Worm (Caenorhabditis elegans): ENCODE data around the gene slc-25A18.1.

Gene slc-25A18.1

ce11 chrX:14978756-14979155, 25.0 kb downstream of the slc-25A18.1 start (continued):
- TF ChIP-seq attf-6 (GFP tag; IDR thresholded peaks at IDR 0.05) = no peak
- TF ChIP-seq nfyb-1 (GFP tag; IDR thresholded peaks at IDR 0.05) = 0 out of 2 replicates have a peak, but pooled peaks have one; percentile 30
- no peak for TF ChIP-seq cebp-1 (GFP tag; IDR thresholded peaks at IDR 0.05)
- peak; percentile 49 for TF ChIP-seq cebp-1 (tag; optimal IDR thresholded peaks at IDR 0.05)
- peak; percentile 47 for TF ChIP-seq ZK185.1 (tag; optimal IDR thresholded peaks at IDR 0.05; ENCODE audit: poor library complexity, severe bottlenecking)
- no peak for TF ChIP-seq snpc-1.1 (tag; optimal IDR thresholded peaks at IDR 0.05; ENCODE audit: insufficient read depth)
- TF ChIP-seq T26A5.8 (tag; optimal IDR thresholded peaks at IDR 0.05) = no peak
- TF ChIP-seq F23B12.7 (tag; optimal IDR thresholded peaks at IDR 0.05; ENCODE audit: insufficient read depth) = no peak
- no peak for TF ChIP-seq athp-1 (tag; optimal IDR thresholded peaks at IDR 0.05)
- no peak for TF ChIP-seq atf-7 (tag; optimal IDR thresholded peaks at IDR 0.05)
- TF ChIP-seq pha-4 (tag; optimal IDR thresholded peaks at IDR 0.05) = no peak
- TF ChIP-seq nhr-120 (GFP tag; IDR thresholded peaks at IDR 0.05) = no peak
- TF ChIP-seq madf-6 (GFP tag; IDR thresholded peaks at IDR 0.05) = no peak
- no peak for TF ChIP-seq K12H6.12 (tag; optimal IDR thresholded peaks at IDR 0.05)
- TF ChIP-seq snpc-3.4 (tag; optimal IDR thresholded peaks at IDR 0.05) = no peak
- TF ChIP-seq ceh-79 (tag; optimal IDR thresholded peaks at IDR 0.05) = no peak
- no peak for TF ChIP-seq hmg-20 (GFP tag; IDR thresholded peaks at IDR 0.05)
- peak in 1 of 2 experiments; percentile 10 for TF ChIP-seq let-607 (tag; optimal IDR thresholded peaks at IDR 0.05)
- TF ChIP-seq hrde-1 (tag; optimal IDR thresholded peaks at IDR 0.05; ENCODE audit: borderline replicate concordance) = no peak
- TF ChIP-seq mcd-1 (GFP tag; IDR thresholded peaks at IDR 0.05) = no peak
- TF ChIP-seq ztf-6 (GFP tag; IDR thresholded peaks at IDR 0.05) = no peak
- no peak for TF ChIP-seq hlh-26 (GFP tag; conservative IDR thresholded peaks at IDR 0.05)
- TF ChIP-seq zim-3 (tag; optimal IDR thresholded peaks at IDR 0.05) = no peak
- no peak for TF ChIP-seq egrh-3 (GFP tag; IDR thresholded peaks at IDR 0.05)
- TF ChIP-seq dpl-1 (GFP tag; optimal IDR thresholded peaks at IDR 0.05) = no peak
- TF ChIP-seq ceh-40 (GFP tag; IDR thresholded peaks at IDR 0.05) = no peak
- TF ChIP-seq ceh-100 (GFP tag; IDR thresholded peaks at IDR 0.05) = no peak
- TF ChIP-seq D2030.7 (GFP tag; IDR thresholded peaks at IDR 0.05) = no peak
- TF ChIP-seq nhr-80 (tag; optimal IDR thresholded peaks at IDR 0.05) = peak; percentile 39
- peak; percentile 29; the same call in 1 of the 2 replicates for TF ChIP-seq hmg-1.2 (GFP tag; IDR thresholded peaks at IDR 0.05)
- no peak for TF ChIP-seq dpff-1 (tag; optimal IDR thresholded peaks at IDR 0.05)
- no peak for TF ChIP-seq mes-4 (tag; optimal IDR thresholded peaks at IDR 0.05)

- TF ChIP-seq hsf-1 (GFP tag; IDR thresholded peaks at IDR 0.05) = 0 out of 2 replicates have a peak, but pooled peaks have one; percentile 21
- TF ChIP-seq rpc-1 (optimal IDR thresholded peaks at IDR 0.05) = peak; percentile 55
- TF ChIP-seq rpc-1 (tag; optimal IDR thresholded peaks at IDR 0.05) = peak; percentile 81
- TF ChIP-seq lir-1 (GFP tag; conservative IDR thresholded peaks at IDR 0.05) = 0 out of 2 replicates have a peak, but pooled peaks have one; percentile 34
- TF ChIP-seq B0261.1 (tag; optimal IDR thresholded peaks at IDR 0.05) = peak; percentile 62
- TF ChIP-seq pbrm-1 (GFP tag; IDR thresholded peaks at IDR 0.05) = peak; percentile 61
- peak; percentile 15 for TF ChIP-seq snpc-1.3 (tag; optimal IDR thresholded peaks at IDR 0.05; ENCODE audit: insufficient read depth)
- TF ChIP-seq tbp1 (GFP tag; optimal IDR thresholded peaks at IDR 0.05) = peak; percentile 84
- peak; percentile 47 for TF ChIP-seq hrde-1 (tag; optimal IDR thresholded peaks at IDR 0.05; ENCODE audit: borderline replicate concordance)
- TF ChIP-seq gei-17 (GFP tag; optimal IDR thresholded peaks at IDR 0.05) = no peak
- TF ChIP-seq ztf-22 (GFP tag; optimal IDR thresholded peaks at IDR 0.05) = no peak
- 0 out of 2 replicates have a peak, but pooled peaks have one; percentile 44 for TF ChIP-seq lin-26 (GFP tag; IDR thresholded peaks at IDR 0.05)
- TF ChIP-seq D2030.7 (GFP tag; IDR thresholded peaks at IDR 0.05) = peak; percentile 36; the same call in 1 of the 2 replicates
- TF ChIP-seq lsy-27 (tag; optimal IDR thresholded peaks at IDR 0.05; ENCODE audit: borderline replicate concordance, insufficient read depth) = no peak
- TF ChIP-seq snpc-4 (GFP tag; optimal IDR thresholded peaks at IDR 0.05) = peak; percentile 62
- TF ChIP-seq snpc-4 (tag; optimal IDR thresholded peaks at IDR 0.05) = peak in 1 of 4 experiments; percentile 54
- peak; percentile 35 for TF ChIP-seq hmg-1.2 (GFP tag; IDR thresholded peaks at IDR 0.05)
Observed at ce11 chrX:14976840-14977534, 26.8 kb downstream of the slc-25A18.1 start.

All from whole organism, young adult.